Fruit fly (Drosophila melanogaster) whole organism, prepupa: ENCODE measurements around the gene Atox1.

ENCODE experiments used
- Blimp-1 ChIP-seq: fragments of 200-800 bp; sonication (Bioruptor generic); optimal IDR thresholded peaks from 3 replicates; lab custom pipeline; 2017; ENCODE audit warnings: missing biosample characterization, missing genetic modification characterization, mild to moderate bottlenecking, moderate library complexity, missing genetic modification reagents
- CG10631 ChIP-seq: fragments of 200-800 bp; sonication (Bioruptor generic); optimal IDR thresholded peaks from 2 replicates; lab custom pipeline; 2016; ENCODE audit warnings: missing biosample characterization, missing genetic modification characterization
- CG11762 ChIP-seq: fragments of 200-800 bp; sonication (Bioruptor generic); optimal IDR thresholded peaks from 3 replicates; lab custom pipeline; 2016; ENCODE audit warnings: missing biosample characterization, missing genetic modification characterization; ENCODE audit not compliant: insufficient read depth
- CG11902 ChIP-seq: fragments of 200-800 bp; sonication (Bioruptor generic); optimal IDR thresholded peaks from 3 replicates; lab custom pipeline; 2016; ENCODE audit warnings: missing biosample characterization, missing genetic modification characterization
- CG15336 ChIP-seq: fragments of 200-800 bp; sonication (Bioruptor generic); IDR thresholded peaks from 2 replicates; pipeline ENCODE4 v1.3.6; 2022; ENCODE audit warnings: missing biosample characterization, missing genetic modification characterization
- CG1621 ChIP-seq: fragments of 200-800 bp; sonication (Bioruptor generic); optimal IDR thresholded peaks from 3 replicates; lab custom pipeline; 2018; ENCODE audit warnings: missing biosample characterization, mild to moderate bottlenecking, missing genetic modification characterization
- CG3032 ChIP-seq: fragments of 200-800 bp; optimal IDR thresholded peaks from 2 replicates; lab custom pipeline; 2019; ENCODE audit warnings: missing biosample characterization, mild to moderate bottlenecking, missing genetic modification characterization, moderate library complexity
- CG31627 ChIP-seq: fragments of 200-800 bp; sonication (Bioruptor generic); optimal IDR thresholded peaks from 3 replicates; lab custom pipeline; 2016; ENCODE audit warnings: missing biosample characterization, missing genetic modification characterization
- CG34406 ChIP-seq: fragments of 200-800 bp; sonication (Bioruptor generic); optimal IDR thresholded peaks from 3 replicates; lab custom pipeline; 2016; ENCODE audit warnings: missing biosample characterization, missing genetic modification characterization
- CG3919 ChIP-seq: fragments of 200-800 bp; sonication (Bioruptor generic); optimal IDR thresholded peaks from 3 replicates; lab custom pipeline; 2016; ENCODE audit warnings: missing biosample characterization, missing genetic modification characterization
- CG4318 ChIP-seq: fragments of 200-800 bp; sonication (Bioruptor generic); optimal IDR thresholded peaks from 3 replicates; lab custom pipeline; 2017; ENCODE audit warnings: missing biosample characterization, mild to moderate bottlenecking, missing genetic modification characterization
- CG6792 ChIP-seq: fragments of 200-800 bp; sonication (Bioruptor generic); optimal IDR thresholded peaks from 3 replicates; lab custom pipeline; 2016; ENCODE audit warnings: missing biosample characterization, missing genetic modification characterization
- CG6808 ChIP-seq: fragments of 200-800 bp; sonication (Bioruptor generic); optimal IDR thresholded peaks from 3 replicates; lab custom pipeline; 2017; ENCODE audit warnings: missing biosample characterization, missing genetic modification characterization, mild to moderate bottlenecking, moderate library complexity, missing genetic modification reagents
- CG6854 ChIP-seq: fragments of 200-800 bp; sonication (Bioruptor generic); optimal IDR thresholded peaks from 2 replicates; lab custom pipeline; 2017; ENCODE audit warnings: missing biosample characterization, mild to moderate bottlenecking, missing genetic modification characterization
- CG8119 ChIP-seq: fragments of 200-800 bp; sonication (Bioruptor generic); IDR thresholded peaks from 3 replicates; pipeline ENCODE4 v1.3.6; 2022; ENCODE audit warnings: missing biosample characterization, missing genetic modification characterization
- CG8319 ChIP-seq: fragments of 200-800 bp; sonication (Bioruptor generic); optimal IDR thresholded peaks from 3 replicates; lab custom pipeline; 2016; ENCODE audit warnings: missing biosample characterization, missing genetic modification characterization
- CG8632 ChIP-seq: fragments of 200-800 bp; sonication (Bioruptor generic); optimal IDR thresholded peaks from 3 replicates; lab custom pipeline; 2016; ENCODE audit warnings: missing biosample characterization, missing genetic modification characterization
- CG9139 ChIP-seq: fragments of 200-800 bp; sonication (Bioruptor generic); optimal IDR thresholded peaks from 3 replicates; lab custom pipeline; 2017; ENCODE audit warnings: missing biosample characterization, mild to moderate bottlenecking, missing genetic modification characterization
- Eip75B ChIP-seq: fragments of 200-800 bp; sonication (Bioruptor generic); optimal IDR thresholded peaks from 3 replicates; lab custom pipeline; 2016; ENCODE audit warnings: missing biosample characterization, missing genetic modification characterization
- Eip78C ChIP-seq: fragments of 200-800 bp; sonication (Bioruptor generic); peaks from one replicate; lab custom pipeline; 2016; ENCODE audit warnings: missing biosample characterization, missing genetic modification characterization
- Eip93F ChIP-seq: fragments of 200-800 bp; sonication (Bioruptor generic); optimal IDR thresholded peaks from 2 replicates; lab custom pipeline; 2016; ENCODE audit warnings: missing biosample characterization, mild to moderate bottlenecking, missing genetic modification characterization
- Ets21C ChIP-seq: fragments of 200-800 bp; sonication (Bioruptor generic); optimal IDR thresholded peaks from 3 replicates; lab custom pipeline; 2016; ENCODE audit warnings: missing biosample characterization, missing genetic modification characterization
- Gug ChIP-seq: fragments of 200-800 bp; sonication (Bioruptor generic); IDR thresholded peaks from 2 replicates; pipeline ENCODE4 v1.3.6; 2022; ENCODE audit warnings: missing biosample characterization, missing genetic modification characterization
- Hr39 ChIP-seq: fragments of 200-800 bp; sonication (Bioruptor generic); optimal IDR thresholded peaks from 2 replicates; lab custom pipeline; 2016; ENCODE audit warnings: missing biosample characterization, missing genetic modification characterization
- Hr4 ChIP-seq: fragments of 200-800 bp; sonication (Bioruptor generic); optimal IDR thresholded peaks from 3 replicates; lab custom pipeline; 2016; ENCODE audit warnings: missing biosample characterization, missing genetic modification characterization
- Lpt ChIP-seq: fragments of 200-800 bp; sonication (Bioruptor generic); optimal IDR thresholded peaks from 3 replicates; lab custom pipeline; 2016; ENCODE audit warnings: missing biosample characterization, missing genetic modification characterization
- Met ChIP-seq: fragments of 200-800 bp; sonication (Bioruptor generic); optimal IDR thresholded peaks from 3 replicates; lab custom pipeline; 2016; ENCODE audit warnings: missing biosample characterization, missing genetic modification characterization
- OdsH ChIP-seq: fragments of 200-800 bp; sonication (Bioruptor generic); optimal IDR thresholded peaks from 3 replicates; lab custom pipeline; 2016; ENCODE audit warnings: missing biosample characterization, missing genetic modification characterization
- Smox ChIP-seq: fragments of 200-800 bp; sonication (Bioruptor generic); optimal IDR thresholded peaks from 3 replicates; lab custom pipeline; 2016; ENCODE audit warnings: missing biosample characterization, missing genetic modification characterization
- Sox102F ChIP-seq: fragments of 200-800 bp; sonication (Bioruptor generic); optimal IDR thresholded peaks from 2 replicates; lab custom pipeline; 2016; ENCODE audit warnings: missing biosample characterization, mild to moderate bottlenecking, missing genetic modification characterization
- acj6 ChIP-seq: fragments of 200-800 bp; sonication (Bioruptor generic); optimal IDR thresholded peaks from 3 replicates; lab custom pipeline; 2016; ENCODE audit warnings: missing biosample characterization, missing genetic modification characterization
- cyc ChIP-seq: fragments of 200-800 bp; sonication (Bioruptor generic); optimal IDR thresholded peaks from 3 replicates; lab custom pipeline; 2016; ENCODE audit warnings: missing biosample characterization, missing genetic modification characterization
- dac ChIP-seq: fragments of 200-800 bp; sonication (Bioruptor generic); optimal IDR thresholded peaks from 2 replicates; lab custom pipeline; 2017; ENCODE audit warnings: missing biosample characterization, mild to moderate bottlenecking, missing genetic modification characterization
- dsx ChIP-seq: fragments of 200-800 bp; optimal IDR thresholded peaks from 3 replicates; lab custom pipeline; 2019; ENCODE audit warnings: missing biosample characterization, mild to moderate bottlenecking, missing genetic modification characterization, moderate library complexity; ENCODE audit not compliant: poor library complexity, severe bottlenecking
- eg ChIP-seq: fragments of 200-800 bp; sonication (Bioruptor generic); IDR thresholded peaks from 3 replicates; pipeline ENCODE4 v1.3.6; 2022; ENCODE audit warnings: missing biosample characterization, missing genetic modification characterization
- esn ChIP-seq: fragments of 200-800 bp; sonication (Bioruptor generic); optimal IDR thresholded peaks from 2 replicates; lab custom pipeline; 2016; ENCODE audit warnings: missing biosample characterization, mild to moderate bottlenecking, missing genetic modification characterization, moderate library complexity
- fd59A ChIP-seq: fragments of 200-800 bp; sonication (Bioruptor generic); optimal IDR thresholded peaks from 2 replicates; lab custom pipeline; 2017; ENCODE audit warnings: missing biosample characterization, mild to moderate bottlenecking, missing genetic modification characterization, missing genetic modification reagents
- fd85E ChIP-seq: fragments of 200-800 bp; sonication (Bioruptor generic); optimal IDR thresholded peaks from 3 replicates; lab custom pipeline; 2016; ENCODE audit warnings: missing biosample characterization, missing genetic modification characterization
- fkh ChIP-seq: fragments of 200-800 bp; sonication (Bioruptor generic); optimal IDR thresholded peaks from 3 replicates; lab custom pipeline; 2017; ENCODE audit warnings: missing biosample characterization, mild to moderate bottlenecking, missing genetic modification characterization, moderate library complexity
- lz ChIP-seq: fragments of 200-800 bp; sonication (Bioruptor generic); optimal IDR thresholded peaks from 3 replicates; lab custom pipeline; 2016; ENCODE audit warnings: missing biosample characterization, missing genetic modification characterization
- pdm3 ChIP-seq: fragments of 200-800 bp; sonication (Bioruptor generic); optimal IDR thresholded peaks from 3 replicates; lab custom pipeline; 2016; ENCODE audit warnings: missing biosample characterization, missing genetic modification characterization
- salr ChIP-seq, 2 experiments: fragments of 200-800 bp; sonication (Bioruptor generic); optimal IDR thresholded peaks; 3 replicates each; lab custom pipeline; 2016 to 2018; ENCODE audit warnings: missing biosample characterization in 2 of 2, missing genetic modification characterization in 2 of 2, mild to moderate bottlenecking in 1 of 2
- ss ChIP-seq, 2 experiments: fragments of 200-800 bp; sonication (Bioruptor generic); optimal IDR thresholded peaks; 2 replicates in 1 of 2; 3 replicates in 1 of 2; lab custom pipeline; 2017 to 2018; ENCODE audit warnings: mild to moderate bottlenecking in 2 of 2, missing biosample characterization in 2 of 2, missing genetic modification characterization in 2 of 2, moderate library complexity in 1 of 2
- svp ChIP-seq: fragments of 200-800 bp; sonication (Bioruptor generic); peaks from one replicate; lab custom pipeline; 2016; ENCODE audit warnings: missing biosample characterization, missing genetic modification characterization
- topi ChIP-seq: fragments of 200-800 bp; sonication (Bioruptor generic); optimal IDR thresholded peaks from 3 replicates; lab custom pipeline; 2016; ENCODE audit warnings: missing biosample characterization, missing genetic modification characterization

The Atox1 gene

DNA sequence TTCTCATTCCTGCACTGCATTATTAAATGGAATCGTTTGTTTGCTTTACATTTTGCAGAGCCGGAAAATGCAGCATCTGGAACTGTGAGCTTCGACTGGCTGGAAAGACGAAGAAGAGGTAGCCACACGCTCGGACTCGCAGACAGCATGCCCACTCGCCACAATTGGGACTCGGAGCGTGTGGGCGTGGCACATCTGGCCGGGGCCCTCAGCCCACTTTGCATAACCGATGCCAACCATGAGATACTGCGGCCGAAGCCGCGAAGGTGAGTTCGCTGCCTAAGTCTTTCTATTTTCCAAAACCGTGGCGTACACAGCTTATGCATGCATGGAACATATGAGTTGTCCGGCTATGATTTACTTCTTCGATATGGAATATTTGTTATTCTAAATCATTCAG lies 11.3 kb downstream of the Atox1 start:
- TF ChIP-seq CG3032 (tag; lab: Kevin White, UChicago) (no peak), CG6792 (no peak), CG6808 (GFP tag; lab: Kevin White, UChicago) (no peak), fd59A (no peak), CG6854 (GFP tag; lab: Kevin White, UChicago) (no peak), ss (GFP tag; optimal IDR thresholded peaks at IDR 0.05; lab: Kevin White, UChicago) (no peak), Eip93F (no peak), cyc (no peak), svp (GFP tag; lab: Kevin White, UChicago) (no peak), OdsH (no peak), CG11902 (GFP tag; lab: Kevin White, UChicago) (no peak), dsx (GFP tag; lab: Kevin White, UChicago) (no peak), CG8632 (GFP tag; lab: Kevin White, UChicago) (no peak), CG8119 (GFP tag; lab: Robert Waterston, UW) (no peak), CG11762 (GFP tag; lab: Kevin White, UChicago) (no peak)
- TF ChIP-seq, all 60 proteins: peak for 0

DNA sequence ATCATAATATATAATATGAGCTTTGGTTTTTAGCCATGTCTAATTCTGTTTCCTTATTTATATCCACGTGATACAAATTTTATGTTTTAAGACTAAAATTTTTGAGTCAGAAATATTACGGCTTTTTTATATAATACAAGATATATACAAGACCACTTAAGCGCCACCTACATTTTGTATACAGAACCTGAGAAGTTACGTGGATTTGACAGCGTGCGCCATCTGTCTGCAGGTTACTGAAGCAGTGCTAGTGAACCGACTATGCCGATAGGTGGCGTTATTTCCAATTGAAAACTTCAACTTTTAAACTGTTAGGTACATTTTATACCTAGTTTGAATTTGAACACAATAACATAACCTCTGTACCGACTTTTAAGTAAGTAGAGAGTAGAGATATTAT lies 12.0 kb downstream of the Atox1 start:
- TF ChIP-seq CG10631 (GFP tag; lab: Kevin White, UChicago) (peak; percentile 16), Sox102F (no peak), Eip75B (GFP tag; lab: Kevin White, UChicago) (peak; percentile 19), dac (GFP tag; lab: Kevin White, UChicago) (no peak), lz (GFP tag; lab: Kevin White, UChicago) (peak; percentile 68), salr (GFP tag; optimal IDR thresholded peaks at IDR 0.05; lab: Kevin White, UChicago) (no peak), CG11762 (GFP tag; lab: Kevin White, UChicago) (no peak), esn (GFP tag; lab: Kevin White, UChicago) (peak; percentile 69), CG11902 (GFP tag; lab: Kevin White, UChicago) (peak; percentile 46), CG34406 (GFP tag; lab: Kevin White, UChicago) (no peak), CG1621 (peak; percentile 54), eg (no peak), Eip78C (GFP tag; lab: Kevin White, UChicago) (peak; percentile 69), Blimp-1 (no peak), CG4318 (no peak), Met (GFP tag; lab: Kevin White, UChicago) (peak; percentile 48), fd85E (GFP tag; lab: Kevin White, UChicago) (no peak), fkh (GFP tag; lab: Kevin White, UChicago) (no peak), Smox (peak; percentile 24), CG15336 (no peak), Hr4 (GFP tag; lab: Kevin White, UChicago) (peak; percentile 35), OdsH (peak; percentile 45), cyc (peak; percentile 69), CG9139 (GFP tag; lab: Kevin White, UChicago) (no peak), svp (GFP tag; lab: Kevin White, UChicago) (peak; percentile 23), CG6854 (GFP tag; lab: Kevin White, UChicago) (no peak), CG8632 (GFP tag; lab: Kevin White, UChicago) (no peak), Gug (GFP tag; lab: Robert Waterston, UW) (no peak), topi (GFP tag; lab: Kevin White, UChicago) (peak; percentile 47), CG3919 (GFP tag; lab: Kevin White, UChicago) (peak; percentile 21), acj6 (GFP tag; lab: Kevin White, UChicago) (peak; percentile 26), dsx (GFP tag; lab: Kevin White, UChicago) (no peak), ss (GFP tag; optimal IDR thresholded peaks at IDR 0.05; lab: Kevin White, UChicago) (no peak), CG6808 (GFP tag; lab: Kevin White, UChicago) (no peak), pdm3 (GFP tag; lab: Kevin White, UChicago) (peak; percentile 47), Lpt (no peak), CG3032 (tag; lab: Kevin White, UChicago) (no peak), Hr39 (GFP tag; lab: Kevin White, UChicago) (peak; percentile 76), Ets21C (GFP tag; lab: Kevin White, UChicago) (peak; percentile 36), fd59A (no peak), CG6792 (peak; percentile 27), CG31627 (GFP tag; lab: Kevin White, UChicago) (peak; percentile 79), CG8319 (no peak)
- TF ChIP-seq, all 60 proteins: peak for 21
